Fruit fly (Drosophila melanogaster): Measurements from ENCODE around the gene gdl-ORF39.

gdl-ORF39 gene

DNA sequence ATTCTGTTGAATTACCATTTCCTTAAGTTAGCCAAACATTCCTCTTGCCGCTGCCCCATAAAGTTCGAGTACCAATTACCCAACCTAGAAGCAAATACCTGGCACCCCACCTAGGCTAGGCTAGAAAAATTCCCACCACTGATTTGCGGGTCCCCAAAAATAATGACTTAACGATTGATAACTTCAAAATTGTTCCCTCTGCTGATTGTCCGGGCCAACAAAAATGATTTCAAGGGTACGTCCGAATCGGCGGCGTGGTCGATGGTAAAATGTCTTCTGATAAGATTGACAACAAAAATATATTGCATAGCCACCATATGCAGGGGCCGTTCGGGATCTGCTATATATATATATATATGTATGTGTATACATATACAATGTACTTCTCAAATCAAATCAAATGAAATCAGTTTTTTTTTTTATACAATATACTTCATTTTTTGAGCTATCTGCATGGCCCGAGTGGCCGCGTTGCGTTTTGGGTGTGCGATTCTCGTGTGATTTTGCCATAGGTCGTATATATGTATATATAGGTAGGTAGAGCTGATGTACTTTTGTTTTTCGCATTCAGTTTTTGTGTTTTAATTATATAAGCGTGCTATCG is 38.0 kb downstream of the gdl-ORF39 start (continued):
- no peak for TF ChIP-seq sna (GFP tag; IDR thresholded peaks at IDR 0.05; ENCODE audit: partially characterized antibody)
- TF ChIP-seq CG6254 (GFP tag; optimal IDR thresholded peaks at IDR 0.05), result no peak
- TF ChIP-seq exex (tag; optimal IDR thresholded peaks at IDR 0.05), result peak; percentile 80
- TF ChIP-seq sug (tag; optimal IDR thresholded peaks at IDR 0.05), result peak; percentile 72
- peak; percentile 23 for TF ChIP-seq mirr (GFP tag; optimal IDR thresholded peaks at IDR 0.05)
- TF ChIP-seq sd (tag; optimal IDR thresholded peaks at IDR 0.05), result peak; percentile 41
- TF ChIP-seq CG11695 (GFP tag; IDR thresholded peaks at IDR 0.05), result no peak
- no peak for TF ChIP-seq ewg (GFP tag; optimal IDR thresholded peaks at IDR 0.05)
- peak; percentile 56 for TF ChIP-seq corto (GFP tag; optimal IDR thresholded peaks at IDR 0.05)
- no peak for TF ChIP-seq lilli (GFP tag; optimal IDR thresholded peaks at IDR 0.05)

DNA sequence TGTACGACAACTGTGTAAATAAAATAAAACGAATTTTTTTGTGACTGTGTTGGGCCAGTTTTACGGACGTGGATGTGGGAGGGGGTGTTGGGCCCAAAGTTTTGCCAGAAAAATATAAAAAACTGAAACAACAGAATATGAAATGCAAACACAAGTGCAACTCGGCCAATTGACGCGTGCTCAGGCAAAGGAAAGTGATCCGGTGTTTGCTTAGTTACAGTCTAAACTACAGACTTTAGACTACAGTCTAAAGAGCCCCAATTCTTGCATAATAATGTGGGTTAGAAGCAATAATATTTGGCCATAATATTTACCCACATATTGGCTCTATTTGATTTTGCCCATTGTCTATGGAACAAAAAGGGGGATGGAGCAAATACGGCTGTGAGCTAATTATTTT is 39.6 kb downstream of the gdl-ORF39 start:
- TF ChIP-seq Ravus (GFP tag; IDR thresholded peaks at IDR 0.05) (no peak), bab2 (GFP tag; optimal IDR thresholded peaks at IDR 0.05) (peak; percentile 32), sima (GFP tag; optimal IDR thresholded peaks at IDR 0.05) (no peak), Vsx1 (GFP tag; optimal IDR thresholded peaks at IDR 0.05) (peak; percentile 39), CG2875 (GFP tag; optimal IDR thresholded peaks at IDR 0.05) (no peak), bigmax (GFP tag; optimal IDR thresholded peaks at IDR 0.05) (no peak), lola (GFP tag; optimal IDR thresholded peaks at IDR 0.05) (no peak), CG3163 (GFP tag; optimal IDR thresholded peaks at IDR 0.05) (no peak), CG12071 (GFP tag; optimal IDR thresholded peaks at IDR 0.05) (no peak), CG9609 (GFP tag; optimal IDR thresholded peaks at IDR 0.05) (no peak), run (tag; optimal IDR thresholded peaks at IDR 0.05) (no peak), CG14014 (GFP tag; IDR thresholded peaks at IDR 0.05) (peak; percentile 13; the same call in 1 of the 2 replicates), ro (GFP tag; IDR thresholded peaks at IDR 0.05) (no peak), CG17568 (GFP tag; optimal IDR thresholded peaks at IDR 0.05) (peak; percentile 54), CG11695 (GFP tag; IDR thresholded peaks at IDR 0.05) (peak; percentile 30; the same call in 2 of the 3 replicates), ewg (GFP tag; optimal IDR thresholded peaks at IDR 0.05) (no peak), org-1 (GFP tag; optimal IDR thresholded peaks at IDR 0.05) (peak; percentile 37), Asciz (GFP tag; optimal IDR thresholded peaks at IDR 0.05) (peak; percentile 28), CG7839 (tag; optimal IDR thresholded peaks at IDR 0.05) (no peak), odd (GFP tag; optimal IDR thresholded peaks at IDR 0.05) (peak; percentile 16), CG10462 (GFP tag; optimal IDR thresholded peaks at IDR 0.05) (no peak), CG6765 (GFP tag; optimal IDR thresholded peaks at IDR 0.05) (peak; percentile 44), Ada2b (GFP tag; IDR thresholded peaks at IDR 0.05) (no peak), CG9817 (tag; optimal IDR thresholded peaks at IDR 0.05) (no peak), inv (GFP tag; IDR thresholded peaks at IDR 0.05; ENCODE audit: partially characterized antibody) (no peak), CG12236 (GFP tag; optimal IDR thresholded peaks at IDR 0.05) (no peak), CG1233 (GFP tag; optimal IDR thresholded peaks at IDR 0.05) (peak; percentile 30), Pdp1 (GFP tag; optimal IDR thresholded peaks at IDR 0.05) (peak in 1 of 2 experiments; percentile 34), seq (GFP tag; IDR thresholded peaks at IDR 0.05) (0 out of 2 replicates have a peak, but pooled peaks have one; percentile 19), CG8281 (tag; optimal IDR thresholded peaks at IDR 0.05) (no peak), Sox100B (GFP tag; optimal IDR thresholded peaks at IDR 0.05) (no peak), dimm (GFP tag; IDR thresholded peaks at IDR 0.05) (no peak), Atf6 (GFP tag; IDR thresholded peaks at IDR 0.05) (0 out of 2 replicates have a peak, but pooled peaks have one; percentile 15), dm (GFP tag; optimal IDR thresholded peaks at IDR 0.05) (no peak), ATbp (GFP tag; optimal IDR thresholded peaks at IDR 0.05) (peak; percentile 59), D19A (tag; optimal IDR thresholded peaks at IDR 0.05) (no peak), otp (GFP tag; IDR thresholded peaks at IDR 0.05) (no peak), CG4282 (GFP tag; optimal IDR thresholded peaks at IDR 0.05) (no peak), ftz-f1 (GFP tag; optimal IDR thresholded peaks at IDR 0.05) (no peak), E2f2 (GFP tag; IDR thresholded peaks at IDR 0.05) (no peak)

Measured in whole organism, embryonic.